Fruit fly (Drosophila melanogaster): ENCODE results near the gene Rrp47.

- TF ChIP-seq pan (optimal IDR thresholded peaks at IDR 0.05) (no peak), usp (GFP tag; optimal IDR thresholded peaks at IDR 0.05) (no peak), psq (optimal IDR thresholded peaks at IDR 0.05) (no peak), CG8478 (optimal IDR thresholded peaks at IDR 0.05) (no peak), EcR (GFP tag; optimal IDR thresholded peaks at IDR 0.05) (no peak), Dll (optimal IDR thresholded peaks at IDR 0.05) (no peak)
These were observed 38.1 kb downstream of the Rrp47 start, which contains the start of gene Cep164 for dm6 chrX:15982844-15983243.

Measured in whole organism.